Worm (Caenorhabditis elegans): ENCODE results near the gene R05H10.7.

Gene R05H10.7

DNA sequence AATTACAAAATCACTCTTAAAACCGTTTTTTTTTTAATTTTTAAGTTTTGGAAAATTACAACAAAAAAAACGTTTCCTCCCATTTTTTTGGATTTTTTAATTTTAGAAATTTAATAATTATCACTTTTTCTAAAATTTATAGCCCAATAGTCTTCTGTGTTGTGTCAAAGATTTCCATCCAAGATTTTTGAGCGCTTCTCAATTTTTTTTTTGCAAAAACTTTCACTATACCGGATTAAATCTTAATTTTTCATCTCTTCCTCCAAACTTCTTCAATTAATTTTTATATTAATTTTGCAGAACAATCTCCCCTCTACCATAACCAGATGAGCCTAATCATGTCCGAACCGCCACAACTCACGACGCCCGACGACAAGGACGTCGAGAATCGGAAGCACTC is 46.9 kb downstream of the R05H10.7 start, which contains the start of gene cog-1:
Gene cog-1, plus strand, starts transcription at position 301 of the 400 bp plus-strand sequence.
- TF ChIP-seq hmbx-1 (tag; optimal IDR thresholded peaks at IDR 0.05), result no peak
- TF ChIP-seq hnd-1 (tag; optimal IDR thresholded peaks at IDR 0.05), result no peak
- no peak for TF ChIP-seq tbx-11 (GFP tag; IDR thresholded peaks at IDR 0.05)
- TF ChIP-seq flt-1 (GFP tag; IDR thresholded peaks at IDR 0.05), result no peak
- no peak for TF ChIP-seq ets-7 (tag; optimal IDR thresholded peaks at IDR 0.05)
- no peak for TF ChIP-seq ceh-36 (tag; optimal IDR thresholded peaks at IDR 0.05)
- no peak for TF ChIP-seq B0310.2 (tag; optimal IDR thresholded peaks at IDR 0.05)
- TF ChIP-seq ama-1 (optimal IDR thresholded peaks at IDR 0.05), result no peak
- TF ChIP-seq tra-4 (tag; optimal IDR thresholded peaks at IDR 0.05), result no peak
- no peak for TF ChIP-seq hmg-4 (GFP tag; optimal IDR thresholded peaks at IDR 0.05)
- TF ChIP-seq scrt-1 (GFP tag; IDR thresholded peaks at IDR 0.05), result no peak
- TF ChIP-seq pes-1 (GFP tag; IDR thresholded peaks at IDR 0.05), result no peak
- no peak for TF ChIP-seq sea-1 (GFP tag; conservative IDR thresholded peaks at IDR 0.05)
- TF ChIP-seq ceh-13 (GFP tag; optimal IDR thresholded peaks at IDR 0.05), result no peak
- no peak for TF ChIP-seq aly-1 (tag; optimal IDR thresholded peaks at IDR 0.05)
- TF ChIP-seq F13C5.2 (tag; optimal IDR thresholded peaks at IDR 0.05), result no peak
- TF ChIP-seq tbx-37 (GFP tag; conservative IDR thresholded peaks at IDR 0.05), result no peak

DNA sequence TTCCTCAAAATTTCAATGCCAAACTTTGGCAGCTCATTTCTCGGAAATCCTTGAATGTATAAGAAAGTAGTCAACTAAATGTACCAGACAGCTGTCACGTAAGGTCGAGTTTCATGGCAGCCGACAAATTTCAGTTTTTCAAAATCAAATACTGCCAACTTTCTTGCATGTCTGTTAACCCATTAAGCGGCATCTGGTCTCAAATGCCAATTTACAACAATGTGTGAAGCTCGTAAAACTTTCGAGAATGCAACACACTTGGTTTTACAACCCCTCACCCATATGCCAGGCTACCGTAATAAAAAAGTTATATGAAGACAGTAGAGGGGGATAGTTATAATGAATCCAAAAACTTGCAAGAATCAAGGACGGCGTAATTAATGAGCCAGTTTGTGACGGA is 48.3 kb downstream of the R05H10.7 start:
- no peak for TF ChIP-seq tbx-11 (GFP tag; IDR thresholded peaks at IDR 0.05)
- TF ChIP-seq B0310.2 (tag; optimal IDR thresholded peaks at IDR 0.05), result no peak
- TF ChIP-seq hmbx-1 (tag; optimal IDR thresholded peaks at IDR 0.05), result no peak
- no peak for TF ChIP-seq flt-1 (GFP tag; IDR thresholded peaks at IDR 0.05)
- no peak for TF ChIP-seq hnd-1 (tag; optimal IDR thresholded peaks at IDR 0.05)
- no peak for TF ChIP-seq tra-4 (tag; optimal IDR thresholded peaks at IDR 0.05)
- no peak for TF ChIP-seq ceh-36 (tag; optimal IDR thresholded peaks at IDR 0.05)
- TF ChIP-seq scrt-1 (GFP tag; IDR thresholded peaks at IDR 0.05), result no peak
- no peak for TF ChIP-seq sea-1 (GFP tag; conservative IDR thresholded peaks at IDR 0.05)
- TF ChIP-seq ceh-13 (GFP tag; optimal IDR thresholded peaks at IDR 0.05), result no peak
- no peak for TF ChIP-seq F13C5.2 (tag; optimal IDR thresholded peaks at IDR 0.05)
- no peak for TF ChIP-seq ama-1 (optimal IDR thresholded peaks at IDR 0.05)
- TF ChIP-seq ets-7 (tag; optimal IDR thresholded peaks at IDR 0.05), result no peak
- no peak for TF ChIP-seq pes-1 (GFP tag; IDR thresholded peaks at IDR 0.05)
- TF ChIP-seq hmg-4 (GFP tag; optimal IDR thresholded peaks at IDR 0.05), result no peak
- no peak for TF ChIP-seq tbx-37 (GFP tag; conservative IDR thresholded peaks at IDR 0.05)
- no peak for TF ChIP-seq aly-1 (tag; optimal IDR thresholded peaks at IDR 0.05)

DNA sequence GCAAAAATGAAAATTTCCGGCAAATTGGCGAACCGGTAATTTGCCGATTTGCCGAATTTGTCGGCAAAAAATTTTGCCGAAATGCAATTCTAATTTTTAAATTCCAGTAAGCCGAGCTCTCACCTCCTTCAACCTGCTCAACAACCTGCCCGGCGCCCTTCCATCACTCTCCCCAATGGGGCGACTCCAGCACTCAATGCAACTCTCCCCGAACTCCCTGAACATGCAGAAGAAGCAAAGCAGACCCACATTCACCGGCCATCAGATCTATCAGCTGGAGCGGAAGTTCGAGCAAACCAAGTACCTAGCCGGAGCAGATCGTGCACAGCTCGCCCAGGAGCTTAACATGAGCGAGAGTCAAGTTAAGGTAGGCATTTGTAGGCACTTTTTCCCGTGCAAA is 49.3 kb downstream of the R05H10.7 start:
- TF ChIP-seq tra-4 (tag; optimal IDR thresholded peaks at IDR 0.05), result no peak
- no peak for TF ChIP-seq ceh-36 (tag; optimal IDR thresholded peaks at IDR 0.05)
- TF ChIP-seq tbx-37 (GFP tag; conservative IDR thresholded peaks at IDR 0.05), result no peak
- no peak for TF ChIP-seq flt-1 (GFP tag; IDR thresholded peaks at IDR 0.05)
- TF ChIP-seq B0310.2 (tag; optimal IDR thresholded peaks at IDR 0.05), result no peak
- no peak for TF ChIP-seq sea-1 (GFP tag; conservative IDR thresholded peaks at IDR 0.05)
- TF ChIP-seq scrt-1 (GFP tag; IDR thresholded peaks at IDR 0.05), result no peak
- TF ChIP-seq hmbx-1 (tag; optimal IDR thresholded peaks at IDR 0.05), result no peak
- TF ChIP-seq tbx-11 (GFP tag; IDR thresholded peaks at IDR 0.05), result no peak

Data from whole organism, early embryonic.